Fruit fly (Drosophila melanogaster): Measurements from ENCODE around the gene CG33339.

The CG33339 gene

DNA sequence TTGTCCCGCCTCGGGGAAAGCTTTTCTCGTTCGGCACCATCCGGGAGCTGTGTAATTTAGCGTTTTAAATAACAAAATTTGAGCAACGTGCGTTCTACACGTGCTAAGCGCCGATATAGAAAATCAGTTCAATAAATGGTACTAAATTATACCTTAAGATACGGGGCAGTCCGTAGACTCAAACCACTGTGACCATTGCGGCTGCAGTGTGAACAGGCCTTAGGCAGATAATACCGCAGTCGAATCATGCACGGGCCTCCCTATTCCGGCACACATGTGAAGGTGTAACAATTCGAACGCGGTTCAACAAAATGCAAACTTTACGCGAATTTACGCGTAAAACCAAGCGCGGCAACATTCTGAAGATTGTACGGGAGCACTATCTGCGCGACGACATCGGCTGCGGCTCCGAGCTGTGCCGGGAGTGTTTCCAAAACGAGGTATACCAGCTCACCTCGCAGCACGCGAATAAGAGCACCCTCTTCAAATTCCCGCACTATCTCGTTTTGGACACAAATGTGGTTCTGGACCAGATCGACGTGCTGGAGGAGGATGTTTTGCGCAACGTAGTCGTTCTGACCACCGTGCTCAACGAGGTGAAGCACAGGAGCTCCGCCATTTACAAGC lies 28.4 kb upstream of the CG33339 start, which contains the start of the genes Rrp5 and Dis3 (continued):
- TF ChIP-seq Asciz (GFP tag; optimal IDR thresholded peaks at IDR 0.05), result no peak
- peak; percentile 22 for TF ChIP-seq CG8944 (GFP tag; optimal IDR thresholded peaks at IDR 0.05)
- peak; percentile 50 for TF ChIP-seq HLH54F (GFP tag; optimal IDR thresholded peaks at IDR 0.05)
- no peak for TF ChIP-seq CkIIα-i1 (GFP tag; IDR thresholded peaks at IDR 0.05)
- no peak for TF ChIP-seq Taf1 (GFP tag; IDR thresholded peaks at IDR 0.05)
- peak; percentile 98 for TF ChIP-seq CG6254 (GFP tag; optimal IDR thresholded peaks at IDR 0.05)
- TF ChIP-seq CG8478 (optimal IDR thresholded peaks at IDR 0.05), result no peak
- no peak for TF ChIP-seq insv (GFP tag; optimal IDR thresholded peaks at IDR 0.05)
- TF ChIP-seq ken (GFP tag; IDR thresholded peaks at IDR 0.05), result peak; percentile 81
- no peak for TF ChIP-seq otp (GFP tag; IDR thresholded peaks at IDR 0.05)
- no peak for TF ChIP-seq slp2 (GFP tag; optimal IDR thresholded peaks at IDR 0.05)
- peak; percentile 65 for TF ChIP-seq Sry-δ (GFP tag; optimal IDR thresholded peaks at IDR 0.05)
- no peak for TF ChIP-seq CG6683 (GFP tag; optimal IDR thresholded peaks at IDR 0.05)
- TF ChIP-seq Rfx (GFP tag; IDR thresholded peaks at IDR 0.05), result peak; percentile 73
- TF ChIP-seq Dad (GFP tag; optimal IDR thresholded peaks at IDR 0.05), result peak; percentile 19
- peak; percentile 74; the same call in 2 of the 3 replicates for TF ChIP-seq CG11456 (GFP tag; IDR thresholded peaks at IDR 0.05)
- no peak for TF ChIP-seq CG10274 (GFP tag; optimal IDR thresholded peaks at IDR 0.05)
- TF ChIP-seq CG9817 (tag; optimal IDR thresholded peaks at IDR 0.05), result peak; percentile 44
- no peak for TF ChIP-seq CG11695 (GFP tag; IDR thresholded peaks at IDR 0.05)
- 0 out of 3 replicates have a peak, but pooled peaks have one; percentile 49 for TF ChIP-seq ase (GFP tag; IDR thresholded peaks at IDR 0.05)
- TF ChIP-seq Opbp (GFP tag; IDR thresholded peaks at IDR 0.05; ENCODE audit: partially characterized antibody), result peak; percentile 76
- peak; percentile 69 for TF ChIP-seq pita (GFP tag; optimal IDR thresholded peaks at IDR 0.05)
- peak; percentile 97 for TF ChIP-seq gfzf (GFP tag; optimal IDR thresholded peaks at IDR 0.05)
- TF ChIP-seq ara (GFP tag; IDR thresholded peaks at IDR 0.05), result 0 out of 2 replicates have a peak, but pooled peaks have one; percentile 50
- no peak for TF ChIP-seq kni (GFP tag; optimal IDR thresholded peaks at IDR 0.05)
- peak; percentile 94 for TF ChIP-seq CG30020 (tag; optimal IDR thresholded peaks at IDR 0.05)
- 0 out of 3 replicates have a peak, but pooled peaks have one; percentile 35 for TF ChIP-seq H15 (GFP tag; IDR thresholded peaks at IDR 0.05)
- 0 out of 4 replicates have a peak, but pooled peaks have one; percentile 30 for TF ChIP-seq chinmo (GFP tag; IDR thresholded peaks at IDR 0.05; ENCODE audit: partially characterized antibody)
- no peak for TF ChIP-seq aop (GFP tag; IDR thresholded peaks at IDR 0.05)
- no peak for TF ChIP-seq CG8290 (GFP tag; optimal IDR thresholded peaks at IDR 0.05)
- no peak for TF ChIP-seq CG8290 (tag; optimal IDR thresholded peaks at IDR 0.05)
- no peak for TF ChIP-seq C15 (GFP tag; IDR thresholded peaks at IDR 0.05)
- no peak for TF ChIP-seq CG32772 (GFP tag; IDR thresholded peaks at IDR 0.05)
- peak; percentile 100 for TF ChIP-seq dm (GFP tag; optimal IDR thresholded peaks at IDR 0.05)
- no peak for TF ChIP-seq az2 (GFP tag; optimal IDR thresholded peaks at IDR 0.05)
- TF ChIP-seq sens-2 (GFP tag; IDR thresholded peaks at IDR 0.05), result peak; percentile 52
- TF ChIP-seq maf-S (GFP tag; optimal IDR thresholded peaks at IDR 0.05), result peak; percentile 41
- no peak for TF ChIP-seq CG3726 (GFP tag; IDR thresholded peaks at IDR 0.05)
- peak; percentile 46; the same call in 1 of the 2 replicates for TF ChIP-seq CG17328 (GFP tag; IDR thresholded peaks at IDR 0.05)
- no peak for TF ChIP-seq Atf3 (GFP tag; optimal IDR thresholded peaks at IDR 0.05)
- peak; percentile 99 for TF ChIP-seq MBD-R2 (GFP tag; IDR thresholded peaks at IDR 0.05)
- TF ChIP-seq CG13624 (GFP tag; optimal IDR thresholded peaks at IDR 0.05), result peak; percentile 53
- peak; percentile 30; the same call in 1 of the 2 replicates for TF ChIP-seq CG14441 (GFP tag; IDR thresholded peaks at IDR 0.05)
- TF ChIP-seq Lpt (GFP tag; optimal IDR thresholded peaks at IDR 0.05), result no peak
- peak; percentile 45 for TF ChIP-seq Dip3 (GFP tag; optimal IDR thresholded peaks at IDR 0.05)
- no peak for TF ChIP-seq CG18619 (GFP tag; optimal IDR thresholded peaks at IDR 0.05)
- TF ChIP-seq CG14667 (GFP tag; IDR thresholded peaks at IDR 0.05), result no peak
- no peak for TF ChIP-seq CG10543 (GFP tag; optimal IDR thresholded peaks at IDR 0.05)
- no peak for TF ChIP-seq CG4707 (GFP tag; optimal IDR thresholded peaks at IDR 0.05)
- peak; percentile 28; the same call in 1 of the 2 replicates for TF ChIP-seq Xrp1 (GFP tag; IDR thresholded peaks at IDR 0.05)
- no peak for TF ChIP-seq tup (GFP tag; optimal IDR thresholded peaks at IDR 0.05)
- peak; percentile 59 for TF ChIP-seq NC2β (GFP tag; optimal IDR thresholded peaks at IDR 0.05)

All from whole organism, embryonic.